Fruit fly (Drosophila melanogaster) whole organism, adult: ENCODE measurements around the gene obst-H.

Experiments used
- CG11617 ChIP-seq: fragments of 200-800 bp; sonication (Bioruptor generic); optimal IDR thresholded peaks from 2 replicates; lab custom pipeline; 2017; ENCODE audit warnings: mild to moderate bottlenecking, missing biosample characterization, missing genetic modification reagents, missing genetic modification characterization
- CG12768 ChIP-seq: fragments of 200-800 bp; sonication (Bioruptor generic); optimal IDR thresholded peaks from 2 replicates; lab custom pipeline; 2017; ENCODE audit warnings: missing biosample characterization, missing genetic modification characterization, mild to moderate bottlenecking, moderate library complexity, missing genetic modification reagents
- CG14711 ChIP-seq: fragments of 200-800 bp; sonication (Bioruptor generic); optimal IDR thresholded peaks from 2 replicates; lab custom pipeline; 2018; ENCODE audit warnings: missing biosample characterization, mild to moderate bottlenecking, missing genetic modification characterization, moderate library complexity
- CG1620 ChIP-seq: fragments of 200-800 bp; sonication (Bioruptor generic); optimal IDR thresholded peaks from 2 replicates; lab custom pipeline; 2016; ENCODE audit warnings: missing biosample characterization, missing genetic modification characterization
- CG33017 ChIP-seq: fragments of 200-800 bp; sonication (Bioruptor generic); optimal IDR thresholded peaks from 2 replicates; lab custom pipeline; 2018; ENCODE audit warnings: missing biosample characterization, mild to moderate bottlenecking, missing genetic modification characterization, moderate library complexity
- CG5204 ChIP-seq: fragments of 200-800 bp; sonication (Bioruptor generic); optimal IDR thresholded peaks from 2 replicates; lab custom pipeline; 2016; ENCODE audit warnings: missing biosample characterization, missing genetic modification characterization
- CG7045 ChIP-seq: fragments of 200-800 bp; sonication (Bioruptor generic); optimal IDR thresholded peaks from 2 replicates; lab custom pipeline; 2017; ENCODE audit warnings: missing biosample characterization, mild to moderate bottlenecking, missing genetic modification characterization
- CG7101 ChIP-seq: fragments of 200-800 bp; sonication (Bioruptor generic); optimal IDR thresholded peaks from 2 replicates; lab custom pipeline; 2018; ENCODE audit warnings: missing biosample characterization, mild to moderate bottlenecking, missing genetic modification characterization, moderate library complexity
- Clk ChIP-seq: fragments of 200-800 bp; sonication (Bioruptor generic); optimal IDR thresholded peaks from 2 replicates; lab custom pipeline; 2017; ENCODE audit warnings: missing biosample characterization, missing genetic modification characterization
- Crg-1 ChIP-seq: fragments of 200-800 bp; sonication (Bioruptor generic); optimal IDR thresholded peaks from 2 replicates; lab custom pipeline; 2016; ENCODE audit warnings: missing biosample characterization, missing genetic modification characterization
- Hr96 ChIP-seq: fragments of 200-800 bp; sonication (Bioruptor generic); optimal IDR thresholded peaks from 2 replicates; lab custom pipeline; 2016; ENCODE audit warnings: missing biosample characterization, missing genetic modification characterization
- Mnt ChIP-seq: fragments of 200-800 bp; sonication (Bioruptor generic); optimal IDR thresholded peaks from 2 replicates; lab custom pipeline; 2016; ENCODE audit warnings: missing biosample characterization, mild to moderate bottlenecking, missing genetic modification characterization
- bab1 ChIP-seq: fragments of 200-800 bp; sonication (Bioruptor generic); optimal IDR thresholded peaks from 3 replicates; lab custom pipeline; 2019; ENCODE audit warnings: missing biosample characterization, mild to moderate bottlenecking, missing genetic modification characterization, moderate library complexity
- cic ChIP-seq: fragments of 200-800 bp; sonication (Bioruptor generic); optimal IDR thresholded peaks from 2 replicates; lab custom pipeline; 2017; ENCODE audit warnings: missing biosample characterization, mild to moderate bottlenecking, missing genetic modification characterization, moderate library complexity
- cnc ChIP-seq, 2 experiments: fragments of >200 bp; optimal IDR thresholded peaks; 2 replicates each; lab custom pipeline; 2017
- kay ChIP-seq: fragments of 200-800 bp; sonication (Bioruptor generic); peaks from one replicate; lab custom pipeline; 2016; ENCODE audit warnings: missing biosample characterization, missing genetic modification characterization, borderline replicate concordance
- ovo ChIP-seq: fragments of 200-800 bp; sonication (Bioruptor generic); optimal IDR thresholded peaks from 2 replicates; lab custom pipeline; 2016; ENCODE audit warnings: missing biosample characterization, missing genetic modification characterization
- pad ChIP-seq: fragments of 200-800 bp; sonication (Bioruptor generic); optimal IDR thresholded peaks from 3 replicates; lab custom pipeline; 2017; ENCODE audit warnings: missing biosample characterization, missing genetic modification characterization, mild to moderate bottlenecking, moderate library complexity, missing genetic modification reagents
- tj ChIP-seq: fragments of 200-800 bp; sonication (Bioruptor generic); optimal IDR thresholded peaks from 3 replicates; lab custom pipeline; 2017; ENCODE audit warnings: missing biosample characterization, mild to moderate bottlenecking, missing genetic modification characterization, moderate library complexity
- toe ChIP-seq: fragments of 200-800 bp; sonication (Bioruptor generic); optimal IDR thresholded peaks from 2 replicates; lab custom pipeline; 2016; ENCODE audit warnings: missing biosample characterization, missing genetic modification characterization

The obst-H gene

dm6 chr3L:15563851-15564106 lies 34.7 kb upstream of the obst-H start:
- TF ChIP-seq CG7045 (GFP tag; lab: Kevin White, UChicago), result no peak
- peak; percentile 56 for TF ChIP-seq tj (GFP tag; lab: Kevin White, UChicago)
- TF ChIP-seq bab1, result no peak

dm6 chr3L:15563058-15563850 lies 34.2 kb upstream of the obst-H start, which contains the start of the genes CG7739 and SCCRO:
Gene CG7739 (minus strand): TSS chr3L:15563065.
Gene SCCRO (plus strand): TSS chr3L:15563427.
- peak; percentile 6 for TF ChIP-seq pad (GFP tag; lab: Kevin White, UChicago)
- TF ChIP-seq CG33017, result peak; percentile 60
- TF ChIP-seq CG1620, result peak; percentile 65
- no peak for TF ChIP-seq Hr96
- TF ChIP-seq bab1, result peak; percentile 45
- peak; percentile 46 for TF ChIP-seq CG11617 (GFP tag; lab: Kevin White, UChicago)
- TF ChIP-seq cnc (optimal IDR thresholded peaks at IDR 0.05; lab: Kevin White, UChicago), result no peak
- no peak for TF ChIP-seq tj (GFP tag; lab: Kevin White, UChicago)
- no peak for TF ChIP-seq toe (GFP tag; lab: Kevin White, UChicago)
- TF ChIP-seq ovo, result peak; percentile 39
- peak; percentile 63 for TF ChIP-seq CG14711
- no peak for TF ChIP-seq CG12768 (GFP tag; lab: Kevin White, UChicago)
- peak; percentile 3 for TF ChIP-seq Crg-1 (GFP tag; lab: Kevin White, UChicago)
- no peak for TF ChIP-seq cic (GFP tag; lab: Kevin White, UChicago)
- TF ChIP-seq CG7045 (GFP tag; lab: Kevin White, UChicago), result peak; percentile 39
- TF ChIP-seq Mnt, result peak; percentile 16
- no peak for TF ChIP-seq Clk (GFP tag; lab: Kevin White, UChicago)
- peak; percentile 75 for TF ChIP-seq CG7101 (tag; lab: Kevin White, UChicago)
- TF ChIP-seq kay (GFP tag; lab: Kevin White, UChicago), result peak; percentile 94
- no peak for TF ChIP-seq CG5204

- no peak for TF ChIP-seq CG7101 (tag; lab: Kevin White, UChicago)
- no peak for TF ChIP-seq cic (GFP tag; lab: Kevin White, UChicago)
- TF ChIP-seq Hr96, result no peak
- no peak for TF ChIP-seq tj (GFP tag; lab: Kevin White, UChicago)
- TF ChIP-seq CG14711, result no peak
- no peak for TF ChIP-seq CG5204
- TF ChIP-seq CG7045 (GFP tag; lab: Kevin White, UChicago), result no peak
- TF ChIP-seq Crg-1 (GFP tag; lab: Kevin White, UChicago), result no peak
- TF ChIP-seq kay (GFP tag; lab: Kevin White, UChicago), result no peak
- TF ChIP-seq Clk (GFP tag; lab: Kevin White, UChicago), result no peak
- TF ChIP-seq cnc (optimal IDR thresholded peaks at IDR 0.05; lab: Kevin White, UChicago), result no peak
- TF ChIP-seq bab1, result no peak
- TF ChIP-seq CG12768 (GFP tag; lab: Kevin White, UChicago), result no peak
- TF ChIP-seq CG11617 (GFP tag; lab: Kevin White, UChicago), result no peak
- no peak for TF ChIP-seq pad (GFP tag; lab: Kevin White, UChicago)
- no peak for TF ChIP-seq Mnt
Measured at dm6 chr3L:15562727-15563057, 33.6 kb upstream of the obst-H start.

dm6 chr3L:15553993-15554644 lies 25.1 kb upstream of the obst-H start, which contains the start of gene AGO2:
Gene AGO2 (plus strand): TSS chr3L:15554113.
- no peak for TF ChIP-seq cnc (optimal IDR thresholded peaks at IDR 0.05; lab: Kevin White, UChicago)
- no peak for TF ChIP-seq CG1620
- peak; percentile 72 for TF ChIP-seq cic (GFP tag; lab: Kevin White, UChicago)
- peak; percentile 68 for TF ChIP-seq bab1
- TF ChIP-seq CG14711, result peak; percentile 65
- peak; percentile 14 for TF ChIP-seq CG11617 (GFP tag; lab: Kevin White, UChicago)
- no peak for TF ChIP-seq toe (GFP tag; lab: Kevin White, UChicago)
- TF ChIP-seq CG5204, result no peak
- TF ChIP-seq pad (GFP tag; lab: Kevin White, UChicago), result peak; percentile 94
- TF ChIP-seq tj (GFP tag; lab: Kevin White, UChicago), result peak; percentile 86
- peak; percentile 45 for TF ChIP-seq CG7101 (tag; lab: Kevin White, UChicago)
- TF ChIP-seq kay (GFP tag; lab: Kevin White, UChicago), result peak; percentile 95
- no peak for TF ChIP-seq Hr96
- peak; percentile 59 for TF ChIP-seq Mnt
- peak; percentile 27 for TF ChIP-seq CG7045 (GFP tag; lab: Kevin White, UChicago)
- peak; percentile 54 for TF ChIP-seq Clk (GFP tag; lab: Kevin White, UChicago)
- no peak for TF ChIP-seq ovo
- peak; percentile 59 for TF ChIP-seq CG33017
- TF ChIP-seq Crg-1 (GFP tag; lab: Kevin White, UChicago), result no peak
- peak; percentile 96 for TF ChIP-seq CG12768 (GFP tag; lab: Kevin White, UChicago)

- peak; percentile 3 for TF ChIP-seq CG11617 (GFP tag; lab: Kevin White, UChicago)
- no peak for TF ChIP-seq kay (GFP tag; lab: Kevin White, UChicago)
- TF ChIP-seq CG14711, result no peak
- no peak for TF ChIP-seq bab1
- TF ChIP-seq cic (GFP tag; lab: Kevin White, UChicago), result peak; percentile 2
- peak; percentile 12 for TF ChIP-seq CG33017
- no peak for TF ChIP-seq Hr96
- peak; percentile 0 for TF ChIP-seq CG7045 (GFP tag; lab: Kevin White, UChicago)
- no peak for TF ChIP-seq CG1620
- no peak for TF ChIP-seq ovo
- no peak for TF ChIP-seq CG5204
- no peak for TF ChIP-seq toe (GFP tag; lab: Kevin White, UChicago)
Measured at dm6 chr3L:15548843-15549242, 19.8 kb upstream of the obst-H start.
